Worm (Caenorhabditis elegans): ENCODE results near the gene tag-329.

tag-329 gene

ce11 chrV:9492460-9492859 is 42.3 kb upstream of the tag-329 start:
- TF ChIP-seq ceh-83 (GFP tag; optimal IDR thresholded peaks at IDR 0.05) (no peak), ceh-39 (tag; optimal IDR thresholded peaks at IDR 0.05) (no peak), lin-32 (GFP tag; optimal IDR thresholded peaks at IDR 0.05) (no peak), unc-62 (GFP tag; optimal IDR thresholded peaks at IDR 0.05) (no peak), zip-8 (tag; optimal IDR thresholded peaks at IDR 0.05) (no peak), nhr-12 (tag; optimal IDR thresholded peaks at IDR 0.05) (no peak), mab-5 (tag; optimal IDR thresholded peaks at IDR 0.05) (no peak), mep-1 (tag; optimal IDR thresholded peaks at IDR 0.05) (no peak), nhr-2 (tag; optimal IDR thresholded peaks at IDR 0.05) (no peak), ceh-43 (GFP tag; optimal IDR thresholded peaks at IDR 0.05) (no peak), blmp-1 (tag; optimal IDR thresholded peaks at IDR 0.05) (no peak), lin-13 (tag; optimal IDR thresholded peaks at IDR 0.05) (no peak), bed-3 (GFP tag; optimal IDR thresholded peaks at IDR 0.05) (no peak), nhr-28 (tag; optimal IDR thresholded peaks at IDR 0.05) (no peak), M03D4.4 (tag; optimal IDR thresholded peaks at IDR 0.05) (no peak), lsy-2 (tag; optimal IDR thresholded peaks at IDR 0.05) (no peak), elt-1 (tag; optimal IDR thresholded peaks at IDR 0.05; ENCODE audit: borderline replicate concordance, insufficient read depth) (no peak), sem-2 (GFP tag; optimal IDR thresholded peaks at IDR 0.05) (no peak)

- TF ChIP-seq elt-3 (tag; optimal IDR thresholded peaks at IDR 0.05) = no peak
- TF ChIP-seq unc-62 (GFP tag; optimal IDR thresholded peaks at IDR 0.05) = no peak
- no peak for TF ChIP-seq ceh-43 (GFP tag; optimal IDR thresholded peaks at IDR 0.05)
- TF ChIP-seq M03D4.4 (tag; optimal IDR thresholded peaks at IDR 0.05) = no peak
- TF ChIP-seq tbx-8 (GFP tag; optimal IDR thresholded peaks at IDR 0.05) = no peak
- no peak for TF ChIP-seq unc-120 (tag; optimal IDR thresholded peaks at IDR 0.05; ENCODE audit: poor library complexity, severe bottlenecking)
- TF ChIP-seq zip-8 (tag; optimal IDR thresholded peaks at IDR 0.05) = no peak
- TF ChIP-seq elt-1 (tag; optimal IDR thresholded peaks at IDR 0.05; ENCODE audit: borderline replicate concordance, insufficient read depth) = no peak
- no peak for TF ChIP-seq pha-4 (tag; optimal IDR thresholded peaks at IDR 0.05)
These were observed 38.0 kb upstream of the tag-329 start, which contains the start of gene gsnl-1 for ce11 chrV:9496742-9497141. gsnl-1 (plus strand) TSS chrV:9497042.

ce11 chrV:9499295-9499694 is 35.4 kb upstream of the tag-329 start:
- TF ChIP-seq hlh-1 (tag; optimal IDR thresholded peaks at IDR 0.05) (no peak), mab-5 (tag; optimal IDR thresholded peaks at IDR 0.05) (no peak), unc-62 (GFP tag; optimal IDR thresholded peaks at IDR 0.05) (no peak), nhr-12 (tag; optimal IDR thresholded peaks at IDR 0.05) (no peak), ceh-39 (tag; optimal IDR thresholded peaks at IDR 0.05) (no peak), pha-4 (tag; optimal IDR thresholded peaks at IDR 0.05) (no peak), unc-39 (tag; optimal IDR thresholded peaks at IDR 0.05) (no peak), blmp-1 (tag; optimal IDR thresholded peaks at IDR 0.05) (no peak), lsy-2 (tag; optimal IDR thresholded peaks at IDR 0.05) (no peak), M03D4.4 (tag; optimal IDR thresholded peaks at IDR 0.05) (no peak), ces-1 (GFP tag; optimal IDR thresholded peaks at IDR 0.05) (no peak), ham-2 (GFP tag; optimal IDR thresholded peaks at IDR 0.05) (no peak), elt-1 (tag; optimal IDR thresholded peaks at IDR 0.05; ENCODE audit: borderline replicate concordance, insufficient read depth) (no peak), snpc-4 (tag; optimal IDR thresholded peaks at IDR 0.05) (no peak), sem-2 (GFP tag; optimal IDR thresholded peaks at IDR 0.05) (no peak)

ce11 chrV:9500826-9501451 is 33.8 kb upstream of the tag-329 start, which contains the start of gene swt-5:
swt-5 (plus strand) TSS chrV:9501401.
- no peak for TF ChIP-seq elt-1 (tag; optimal IDR thresholded peaks at IDR 0.05; ENCODE audit: borderline replicate concordance, insufficient read depth)
- TF ChIP-seq zip-8 (tag; optimal IDR thresholded peaks at IDR 0.05) = no peak
- TF ChIP-seq ceh-83 (GFP tag; optimal IDR thresholded peaks at IDR 0.05) = no peak
- no peak for TF ChIP-seq mab-5 (tag; optimal IDR thresholded peaks at IDR 0.05)
- no peak for TF ChIP-seq lsy-2 (tag; optimal IDR thresholded peaks at IDR 0.05)
- TF ChIP-seq ceh-43 (GFP tag; optimal IDR thresholded peaks at IDR 0.05) = no peak
- no peak for TF ChIP-seq drap-1 (GFP tag; optimal IDR thresholded peaks at IDR 0.05)
- no peak for TF ChIP-seq cnd-1 (tag; optimal IDR thresholded peaks at IDR 0.05)
- TF ChIP-seq mls-2 (tag; optimal IDR thresholded peaks at IDR 0.05) = no peak
- TF ChIP-seq ces-1 (GFP tag; optimal IDR thresholded peaks at IDR 0.05) = no peak
- TF ChIP-seq elt-3 (tag; optimal IDR thresholded peaks at IDR 0.05) = no peak

All from whole organism, mixed stage, embryonic.